Fruit fly (Drosophila melanogaster) whole organism, embryonic: Measurements from ENCODE around the gene Lerp.

Source experiments
- Aef1 ChIP-seq: fragments of 200-800 bp; sonication (Bioruptor generic); IDR thresholded peaks from 3 replicates; pipeline ENCODE4 v1.3.6; 2022; ENCODE audit warnings: missing biosample characterization, missing genetic modification characterization
- B-H1 ChIP-seq: fragments of 200-800 bp; sonication (Bioruptor generic); IDR thresholded peaks from 3 replicates; pipeline ENCODE4 v1.3.6; 2022; ENCODE audit warnings: missing biosample characterization, missing genetic modification characterization
- Blimp-1 ChIP-seq: fragments of 200-800 bp; sonication (Bioruptor generic); optimal IDR thresholded peaks from 3 replicates; lab custom pipeline; 2018; ENCODE audit warnings: missing biosample characterization, missing genetic modification characterization, mild to moderate bottlenecking, moderate library complexity, missing genetic modification reagents
- CG10274 ChIP-seq: fragments of 200-800 bp; sonication (Bioruptor generic); optimal IDR thresholded peaks from 3 replicates; lab custom pipeline; 2017; ENCODE audit warnings: missing biosample characterization, mild to moderate bottlenecking, missing genetic modification characterization
- CG10462 ChIP-seq: fragments of 200-800 bp; sonication (Bioruptor generic); optimal IDR thresholded peaks from 2 replicates; lab custom pipeline; 2016; ENCODE audit warnings: missing biosample characterization, missing genetic modification characterization
- CG11085 ChIP-seq: fragments of 200-800 bp; sonication (Bioruptor generic); IDR thresholded peaks from 2 replicates; pipeline ENCODE4 v1.3.6; 2022; ENCODE audit warnings: missing biosample characterization, missing genetic modification characterization
- CG11560 ChIP-seq: fragments of 200-800 bp; sonication (Bioruptor generic); IDR thresholded peaks from 3 replicates; pipeline ENCODE4 v1.3.6; 2022; ENCODE audit warnings: missing biosample characterization, missing genetic modification characterization
- CG2678 ChIP-seq: fragments of 200-800 bp; sonication (Bioruptor generic); optimal IDR thresholded peaks from 3 replicates; lab custom pipeline; 2019; ENCODE audit warnings: missing biosample characterization, mild to moderate bottlenecking, missing genetic modification characterization, moderate library complexity
- CG30403 ChIP-seq: fragments of 200-800 bp; sonication (Bioruptor generic); optimal IDR thresholded peaks from 3 replicates; lab custom pipeline; 2016; ENCODE audit warnings: missing biosample characterization, missing genetic modification characterization
- CG31224 ChIP-seq: fragments of 200-800 bp; sonication (Bioruptor generic); IDR thresholded peaks from 2 replicates; pipeline ENCODE4 v1.3.6; 2022; ENCODE audit warnings: missing biosample characterization, missing genetic modification characterization
- CG32772 ChIP-seq: fragments of 200-800 bp; sonication (Bioruptor generic); IDR thresholded peaks from 2 replicates; pipeline ENCODE4 v1.3.6; 2022; ENCODE audit warnings: missing biosample characterization, missing genetic modification characterization
- CG6854 ChIP-seq: fragments of 200-800 bp; sonication (Bioruptor generic); optimal IDR thresholded peaks from 3 replicates; lab custom pipeline; 2017; ENCODE audit warnings: missing biosample characterization, mild to moderate bottlenecking, missing genetic modification characterization
- CG7372 ChIP-seq: fragments of 200-800 bp; sonication (Bioruptor generic); IDR thresholded peaks from 2 replicates; pipeline ENCODE4 v1.3.6; 2022; ENCODE audit warnings: missing biosample characterization, missing genetic modification characterization
- CG7556 ChIP-seq: fragments of 200-800 bp; sonication (Bioruptor generic); optimal IDR thresholded peaks from 2 replicates; lab custom pipeline; 2017; ENCODE audit warnings: missing biosample characterization, mild to moderate bottlenecking, missing genetic modification characterization
- CG7786 ChIP-seq: fragments of 200-800 bp; sonication (Bioruptor generic); optimal IDR thresholded peaks from 2 replicates; lab custom pipeline; 2016; ENCODE audit warnings: missing biosample characterization, missing genetic modification characterization
- CG7987 ChIP-seq: fragments of 200-800 bp; sonication (Bioruptor generic); optimal IDR thresholded peaks from 2 replicates; lab custom pipeline; 2018; ENCODE audit warnings: missing biosample characterization, mild to moderate bottlenecking, missing genetic modification characterization, moderate library complexity
- CG8388 ChIP-seq: fragments of 200-800 bp; sonication (Bioruptor generic); optimal IDR thresholded peaks from 2 replicates; lab custom pipeline; 2019; ENCODE audit warnings: missing biosample characterization, mild to moderate bottlenecking, missing genetic modification characterization, moderate library complexity
- D ChIP-seq, 2 experiments: fragments of 200-800 bp in 1 of 2; fragments of >200 bp in 1 of 2; sonication (Bioruptor generic) in 1 of 2; optimal IDR thresholded peaks; 2 replicates in 1 of 2; 3 replicates in 1 of 2; lab custom pipeline; 2017; ENCODE audit warnings: mild to moderate bottlenecking in 1 of 2, missing biosample characterization in 1 of 2, missing genetic modification characterization in 1 of 2, missing genetic modification reagents in 1 of 2
- Dbx ChIP-seq: fragments of 200-800 bp; sonication (Bioruptor generic); IDR thresholded peaks from 3 replicates; pipeline ENCODE4 v1.3.6; 2022; ENCODE audit warnings: missing biosample characterization, missing genetic modification characterization
- Doc3 ChIP-seq: fragments of 200-800 bp; sonication (Bioruptor generic); IDR thresholded peaks from 3 replicates; pipeline ENCODE4 v1.3.6; 2022; ENCODE audit warnings: missing biosample characterization, missing genetic modification characterization; ENCODE audit not compliant: partially characterized antibody
- Drgx ChIP-seq: fragments of 200-800 bp; sonication (Bioruptor generic); IDR thresholded peaks from 2 replicates; pipeline ENCODE4 v1.3.6; 2022; ENCODE audit warnings: missing biosample characterization, missing genetic modification characterization
- ERR ChIP-seq: fragments of 200-800 bp; sonication (Bioruptor generic); optimal IDR thresholded peaks from 2 replicates; lab custom pipeline; 2016; ENCODE audit warnings: missing biosample characterization, missing genetic modification characterization
- Fer3 ChIP-seq: fragments of 200-800 bp; sonication (Bioruptor generic); optimal IDR thresholded peaks from 2 replicates; lab custom pipeline; 2018; ENCODE audit warnings: missing biosample characterization, mild to moderate bottlenecking, missing genetic modification characterization, moderate library complexity
- Gug ChIP-seq: fragments of 200-800 bp; sonication (Bioruptor generic); IDR thresholded peaks from 4 replicates; pipeline ENCODE4 v1.3.6; 2022; ENCODE audit warnings: missing biosample characterization, missing genetic modification characterization
- Hmr ChIP-seq: fragments of 200-800 bp; sonication (Bioruptor generic); optimal IDR thresholded peaks from 3 replicates; lab custom pipeline; 2017; ENCODE audit warnings: mild to moderate bottlenecking, missing biosample characterization, missing genetic modification reagents, missing genetic modification characterization
- Lim3 ChIP-seq: fragments of 200-800 bp; sonication (Bioruptor generic); IDR thresholded peaks from 2 replicates; pipeline ENCODE4 v1.3.6; 2022; ENCODE audit warnings: missing biosample characterization, missing genetic modification characterization
- Nf-YC ChIP-seq: fragments of 200-800 bp; optimal IDR thresholded peaks from 3 replicates; lab custom pipeline; 2019; ENCODE audit warnings: missing biosample characterization, mild to moderate bottlenecking, missing genetic modification characterization, moderate library complexity
- NfI ChIP-seq: fragments of 200-800 bp; sonication (Bioruptor generic); optimal IDR thresholded peaks from 3 replicates; lab custom pipeline; 2018; ENCODE audit warnings: missing biosample characterization, mild to moderate bottlenecking, missing genetic modification characterization, moderate library complexity
- Ravus ChIP-seq: fragments of 200-800 bp; sonication (Bioruptor generic); IDR thresholded peaks from 2 replicates; pipeline ENCODE4 v1.3.6; 2022; ENCODE audit warnings: missing biosample characterization, missing genetic modification characterization
- Stat92E ChIP-seq, 3 experiments: fragments of >200 bp in 2 of 3; fragments of 200-800 bp in 1 of 3; sonication (Bioruptor generic) in 1 of 3; optimal IDR thresholded peaks; 2 replicates each; lab custom pipeline; 2017 to 2019; ENCODE audit warnings: missing biosample characterization in 3 of 3, missing genetic modification characterization in 3 of 3, mild to moderate bottlenecking in 1 of 3, moderate library complexity in 1 of 3
- Taf1 ChIP-seq: fragments of 200-800 bp; sonication (Bioruptor generic); IDR thresholded peaks from 2 replicates; pipeline ENCODE4 v1.3.6; 2022; ENCODE audit warnings: missing biosample characterization, missing genetic modification characterization
- caup ChIP-seq: fragments of 200-800 bp; sonication (Bioruptor generic); optimal IDR thresholded peaks from 3 replicates; lab custom pipeline; 2017; ENCODE audit warnings: missing biosample characterization, mild to moderate bottlenecking, missing genetic modification characterization, moderate library complexity; ENCODE audit not compliant: severe bottlenecking
- crc ChIP-seq: fragments of 200-800 bp; sonication (Bioruptor generic); optimal IDR thresholded peaks from 2 replicates; lab custom pipeline; 2016; ENCODE audit warnings: missing biosample characterization, missing genetic modification characterization
- croc ChIP-seq: fragments of 200-800 bp; sonication (Bioruptor generic); conservative IDR thresholded peaks from 3 replicates; pipeline ENCODE4 v1.3.6; 2022; ENCODE audit warnings: missing biosample characterization, missing genetic modification characterization
- cwo ChIP-seq: fragments of 200-800 bp; sonication (Bioruptor generic); optimal IDR thresholded peaks from 3 replicates; lab custom pipeline; 2017; ENCODE audit warnings: missing biosample characterization, missing genetic modification characterization, mild to moderate bottlenecking, moderate library complexity, missing genetic modification reagents
- eve ChIP-seq, 2 experiments: fragments of >200 bp; optimal IDR thresholded peaks; 2 replicates each; lab custom pipeline; 2017; ENCODE audit warnings: missing biosample characterization in 2 of 2, missing genetic modification characterization in 2 of 2
- eyg ChIP-seq: fragments of 200-800 bp; sonication (Bioruptor generic); optimal IDR thresholded peaks from 3 replicates; lab custom pipeline; 2016; ENCODE audit warnings: missing biosample characterization, missing genetic modification characterization
- fd96Cb ChIP-seq: fragments of 200-800 bp; sonication (Bioruptor generic); optimal IDR thresholded peaks from 2 replicates; lab custom pipeline; 2018; ENCODE audit warnings: missing biosample characterization, mild to moderate bottlenecking, missing genetic modification characterization, moderate library complexity
- grau ChIP-seq: fragments of 200-800 bp; optimal IDR thresholded peaks from 3 replicates; lab custom pipeline; 2019; ENCODE audit warnings: missing biosample characterization, mild to moderate bottlenecking, missing genetic modification characterization, moderate library complexity
- gsb-n ChIP-seq: fragments of 200-800 bp; sonication (Bioruptor generic); optimal IDR thresholded peaks from 3 replicates; lab custom pipeline; 2018; ENCODE audit warnings: missing biosample characterization, mild to moderate bottlenecking, missing genetic modification characterization
- klu ChIP-seq: fragments of 200-800 bp; sonication (Bioruptor generic); IDR thresholded peaks from 2 replicates; pipeline ENCODE4 v1.3.6; 2022; ENCODE audit warnings: missing biosample characterization, missing genetic modification characterization
- otp ChIP-seq: fragments of 200-800 bp; sonication (Bioruptor generic); IDR thresholded peaks from 3 replicates; pipeline ENCODE4, ENCODE4 v1.3.6; 2022; ENCODE audit warnings: missing biosample characterization, missing genetic modification characterization
- pnt ChIP-seq: fragments of 200-800 bp; sonication (Bioruptor generic); optimal IDR thresholded peaks from 3 replicates; lab custom pipeline; 2016; ENCODE audit warnings: missing biosample characterization, missing genetic modification characterization
- pros ChIP-seq: fragments of 200-800 bp; sonication (Bioruptor generic); optimal IDR thresholded peaks from 3 replicates; lab custom pipeline; 2019; ENCODE audit warnings: missing biosample characterization, mild to moderate bottlenecking, missing genetic modification characterization, moderate library complexity
- pzg ChIP-seq: fragments of 200-800 bp; sonication (Bioruptor generic); optimal IDR thresholded peaks from 3 replicates; lab custom pipeline; 2018; ENCODE audit warnings: missing biosample characterization, mild to moderate bottlenecking, missing genetic modification characterization, moderate library complexity
- ranshi ChIP-seq: fragments of 200-800 bp; sonication (Bioruptor generic); IDR thresholded peaks from 2 replicates; pipeline ENCODE4 v1.3.6; 2022; ENCODE audit warnings: missing biosample characterization, missing genetic modification characterization
- sens ChIP-seq: fragments of 200-800 bp; sonication (Bioruptor generic); peaks from one replicate; lab custom pipeline; 2016; ENCODE audit warnings: missing biosample characterization, missing genetic modification characterization
- sna ChIP-seq: fragments of 200-800 bp; sonication (Bioruptor generic); IDR thresholded peaks from 2 replicates; pipeline ENCODE4 v1.3.6; 2022; ENCODE audit warnings: missing biosample characterization, missing genetic modification characterization; ENCODE audit not compliant: partially characterized antibody
- vvl ChIP-seq: fragments of 200-800 bp; sonication (Bioruptor generic); IDR thresholded peaks from 2 replicates; pipeline ENCODE4 v1.3.6; 2022; ENCODE audit warnings: missing biosample characterization, missing genetic modification characterization

Lerp gene

dm6 chr3R:26859228-26859627, 3.7 kb downstream of the Lerp start (continued):
- TF ChIP-seq pros (GFP tag; lab: Kevin White, UChicago) (no peak), Drgx (GFP tag; lab: Robert Waterston, UW) (peak; percentile 54; the same call in 1 of the 2 replicates), CG10274 (GFP tag; lab: Kevin White, UChicago) (no peak), CG11560 (no peak), eve (GFP tag; optimal IDR thresholded peaks at IDR 0.05; lab: Kevin White, UChicago) (peak in 1 of 2 experiments; percentile 68), Aef1 (GFP tag; lab: Robert Waterston, UW) (peak; percentile 44; the same call in 1 of the 3 replicates), CG7786 (no peak), Hmr (GFP tag; lab: Kevin White, UChicago) (peak; percentile 55), eyg (GFP tag; lab: Kevin White, UChicago) (no peak), pzg (GFP tag; lab: Kevin White, UChicago) (no peak), pnt (GFP tag; lab: Kevin White, UChicago) (peak; percentile 31), CG31224 (GFP tag; lab: Robert Waterston, UW) (peak; percentile 13; the same call in 1 of the 2 replicates), NfI (peak; percentile 3), CG32772 (GFP tag; lab: Robert Waterston, UW) (0 out of 2 replicates have a peak, but pooled peaks have one; percentile 40), ranshi (GFP tag; lab: Robert Waterston, UW) (peak; percentile 82), fd96Cb (peak; percentile 16), grau (peak; percentile 35), cwo (GFP tag; lab: Kevin White, UChicago) (peak; percentile 22), sna (GFP tag; lab: Robert Waterston, UW) (no peak), D (optimal IDR thresholded peaks at IDR 0.05; lab: Kevin White, UChicago) (no peak), D (GFP tag; optimal IDR thresholded peaks at IDR 0.05; lab: Kevin White, UChicago) (peak; percentile 3), crc (peak; percentile 62), CG2678 (tag; lab: Kevin White, UChicago) (peak; percentile 48), CG10462 (GFP tag; lab: Kevin White, UChicago) (no peak), caup (peak; percentile 38), Gug (GFP tag; lab: Robert Waterston, UW) (peak; percentile 53; the same call in 1 of the 4 replicates), croc (GFP tag; lab: Robert Waterston, UW) (no peak; the same call in 2 of the 3 replicates), Dbx (GFP tag; lab: Robert Waterston, UW) (peak; percentile 14; the same call in 1 of the 3 replicates), Fer3 (tag; lab: Kevin White, UChicago) (peak; percentile 5), sens (GFP tag; lab: Kevin White, UChicago) (peak; percentile 98), B-H1 (GFP tag; lab: Robert Waterston, UW) (0 out of 3 replicates have a peak, but pooled peaks have one; percentile 30), ERR (GFP tag; lab: Kevin White, UChicago) (peak; percentile 70), CG6854 (GFP tag; lab: Kevin White, UChicago) (peak; percentile 43), CG7372 (GFP tag; lab: Robert Waterston, UW) (peak; percentile 46; the same call in 1 of the 2 replicates), Taf1 (peak; percentile 45), klu (GFP tag; lab: Robert Waterston, UW) (no peak), Doc3 (GFP tag; lab: Robert Waterston, UW) (no peak), Lim3 (GFP tag; lab: Robert Waterston, UW) (no peak), CG8388 (peak; percentile 19), Blimp-1 (GFP tag; lab: Kevin White, UChicago) (peak; percentile 18), CG30403 (peak; percentile 14), CG11085 (peak; percentile 48; the same call in 1 of the 2 replicates), vvl (peak; percentile 64; the same call in 1 of the 2 replicates), gsb-n (tag; lab: Kevin White, UChicago) (no peak), Ravus (GFP tag; lab: Robert Waterston, UW) (peak; percentile 6; the same call in 1 of the 2 replicates), Stat92E (GFP tag; optimal IDR thresholded peaks at IDR 0.05; lab: Kevin White, UChicago) (no peak), otp (0 out of 3 replicates have a peak, but pooled peaks have one; percentile 27), Nf-YC (tag; lab: Kevin White, UChicago) (no peak), CG7556 (peak; percentile 38), CG7987 (GFP tag; lab: Kevin White, UChicago) (no peak)
